Worm (Caenorhabditis elegans): ENCODE measurements around the gene T24H10.1.

The T24H10.1 gene

ce11 chrII:9061557-9062183 lies 37.5 kb upstream of the T24H10.1 start (continued):
- TF ChIP-seq C04F5.9 (tag; optimal IDR thresholded peaks at IDR 0.05) (no peak), hpl-2 (GFP tag; optimal IDR thresholded peaks at IDR 0.05) (no peak), efl-1 (optimal IDR thresholded peaks at IDR 0.05) (peak; percentile 54 to 66), efl-1 (GFP tag; optimal IDR thresholded peaks at IDR 0.05 in 1 of 2) (peak; percentile 26 to 93), egl-27 (tag; optimal IDR thresholded peaks at IDR 0.05) (no peak), unc-98 (GFP tag; IDR thresholded peaks at IDR 0.05) (no peak), ama-1 (optimal IDR thresholded peaks at IDR 0.05) (no peak), hlh-17 (GFP tag; optimal IDR thresholded peaks at IDR 0.05; ENCODE audit: borderline replicate concordance) (no peak), C16A3.4 (tag; optimal IDR thresholded peaks at IDR 0.05) (peak; percentile 66), elt-3 (tag; optimal IDR thresholded peaks at IDR 0.05) (no peak), xbp-1 (tag; optimal IDR thresholded peaks at IDR 0.05) (peak; percentile 59), egl-13 (tag; optimal IDR thresholded peaks at IDR 0.05) (peak; percentile 28), lsy-2 (tag; optimal IDR thresholded peaks at IDR 0.05) (peak; percentile 72 to 81), elt-2 (tag; optimal IDR thresholded peaks at IDR 0.05) (no peak), mep-1 (tag; optimal IDR thresholded peaks at IDR 0.05) (peak; percentile 81), zip-4 (GFP tag; optimal IDR thresholded peaks at IDR 0.05) (no peak), rnt-1 (tag; optimal IDR thresholded peaks at IDR 0.05) (peak; percentile 77), lin-13 (GFP tag; optimal IDR thresholded peaks at IDR 0.05) (peak; percentile 66), ztf-4 (tag; optimal IDR thresholded peaks at IDR 0.05) (peak; percentile 18), sptf-1 (tag; optimal IDR thresholded peaks at IDR 0.05) (no peak), unc-86 (tag; optimal IDR thresholded peaks at IDR 0.05) (peak; percentile 74), dpl-1 (GFP tag; optimal IDR thresholded peaks at IDR 0.05) (peak; percentile 24 to 52 (median 32)), jun-1 (tag; optimal IDR thresholded peaks at IDR 0.05) (peak; percentile 47), nhr-77 (tag; optimal IDR thresholded peaks at IDR 0.05) (peak; percentile 75), grh-1 (GFP tag; IDR thresholded peaks at IDR 0.05) (0 out of 2 replicates have a peak, but pooled peaks have one; percentile 11), lin-35 (GFP tag; optimal IDR thresholded peaks at IDR 0.05) (peak; percentile 66 to 67), ceh-88 (GFP tag; IDR thresholded peaks at IDR 0.05) (no peak), mdl-1 (tag; optimal IDR thresholded peaks at IDR 0.05) (peak in 1 of 2 experiments; percentile 29), pax-3 (tag; optimal IDR thresholded peaks at IDR 0.05) (peak; percentile 50), tbx-2 (tag; optimal IDR thresholded peaks at IDR 0.05) (peak; percentile 74), swsn-7 (tag; optimal IDR thresholded peaks at IDR 0.05) (peak; percentile 75), ceh-82 (tag; optimal IDR thresholded peaks at IDR 0.05) (peak; percentile 15 to 73 (median 62)), nhr-12 (tag; optimal IDR thresholded peaks at IDR 0.05) (no peak), lin-14 (GFP tag; optimal IDR thresholded peaks at IDR 0.05) (peak; percentile 90), lin-39 (tag; optimal IDR thresholded peaks at IDR 0.05) (no peak), F16B12.6 (tag; optimal IDR thresholded peaks at IDR 0.05) (peak; percentile 37), nhr-47 (tag; optimal IDR thresholded peaks at IDR 0.05) (peak; percentile 78), dsc-1 (tag; optimal IDR thresholded peaks at IDR 0.05) (peak; percentile 71), lin-15B (tag; optimal IDR thresholded peaks at IDR 0.05) (peak; percentile 47), zag-1 (tag; optimal IDR thresholded peaks at IDR 0.05) (no peak), fkh-10 (GFP tag; optimal IDR thresholded peaks at IDR 0.05) (peak; percentile 77)

ce11 chrII:9062261-9062948 lies 36.8 kb upstream of the T24H10.1 start:
- TF ChIP-seq rnt-1 (tag; optimal IDR thresholded peaks at IDR 0.05): peak; percentile 19
- TF ChIP-seq vab-15 (tag; optimal IDR thresholded peaks at IDR 0.05): no peak
- peak; percentile 66 for TF ChIP-seq nhr-85 (tag)
- no peak for TF ChIP-seq efl-1 (optimal IDR thresholded peaks at IDR 0.05)
- TF ChIP-seq efl-1 (GFP tag; optimal IDR thresholded peaks at IDR 0.05 in 1 of 2): peak in 1 of 2 experiments; percentile 21
- TF ChIP-seq C34B4.2 (tag; optimal IDR thresholded peaks at IDR 0.05): no peak
- peak; percentile 60 for TF ChIP-seq skn-1 (tag; optimal IDR thresholded peaks at IDR 0.05)
- no peak for TF ChIP-seq blmp-1 (tag; optimal IDR thresholded peaks at IDR 0.05)

All from whole organism, L1 larva.